Fruit fly (Drosophila melanogaster) whole organism, embryonic: ENCODE data around the gene Mst36Fb.

Experiments
- Adf1 ChIP-seq: fragments of 200-800 bp; sonication (Bioruptor generic); IDR thresholded peaks from 2 replicates; pipeline ENCODE4 v1.3.6; 2022; ENCODE audit warnings: missing biosample characterization, missing genetic modification characterization
- Atf6 ChIP-seq: fragments of 200-800 bp; sonication (Bioruptor generic); IDR thresholded peaks from 2 replicates; pipeline ENCODE4 v1.3.6; 2022; ENCODE audit warnings: missing biosample characterization, missing genetic modification characterization
- CG10462 ChIP-seq: fragments of 200-800 bp; sonication (Bioruptor generic); optimal IDR thresholded peaks from 2 replicates; lab custom pipeline; 2016; ENCODE audit warnings: missing biosample characterization, missing genetic modification characterization
- CG10979 ChIP-seq: fragments of 200-800 bp; sonication (Bioruptor generic); optimal IDR thresholded peaks from 2 replicates; lab custom pipeline; 2018; ENCODE audit warnings: missing biosample characterization, mild to moderate bottlenecking, missing genetic modification characterization, moderate library complexity
- CG11560 ChIP-seq: fragments of 200-800 bp; sonication (Bioruptor generic); IDR thresholded peaks from 3 replicates; pipeline ENCODE4 v1.3.6; 2022; ENCODE audit warnings: missing biosample characterization, missing genetic modification characterization
- CG13624 ChIP-seq: fragments of 200-800 bp; sonication (Bioruptor generic); optimal IDR thresholded peaks from 2 replicates; lab custom pipeline; 2016; ENCODE audit warnings: missing biosample characterization, missing genetic modification characterization
- CG2129 ChIP-seq: fragments of 200-800 bp; sonication (Bioruptor generic); IDR thresholded peaks from 2 replicates; pipeline ENCODE4 v1.3.6; 2022; ENCODE audit warnings: missing biosample characterization, missing genetic modification characterization; ENCODE audit not compliant: partially characterized antibody
- CG30431 ChIP-seq: fragments of 200-800 bp; sonication (Bioruptor generic); optimal IDR thresholded peaks from 2 replicates; lab custom pipeline; 2017; ENCODE audit warnings: missing biosample characterization, missing genetic modification characterization
- CG3726 ChIP-seq: fragments of 200-800 bp; sonication (Bioruptor generic); IDR thresholded peaks from 3 replicates; pipeline ENCODE4, ENCODE4 v1.3.6; 2022; ENCODE audit warnings: missing biosample characterization, missing genetic modification characterization
- CG42726 ChIP-seq: fragments of 200-800 bp; sonication (Bioruptor generic); IDR thresholded peaks from 2 replicates; pipeline ENCODE4 v1.3.6; 2022; ENCODE audit warnings: missing biosample characterization, missing genetic modification characterization; ENCODE audit not compliant: partially characterized antibody
- CG6683 ChIP-seq: fragments of 200-800 bp; sonication (Bioruptor generic); optimal IDR thresholded peaks from 2 replicates; lab custom pipeline; 2017; ENCODE audit warnings: missing biosample characterization, mild to moderate bottlenecking, missing genetic modification characterization, missing genetic modification reagents
- CG7556 ChIP-seq: fragments of 200-800 bp; sonication (Bioruptor generic); optimal IDR thresholded peaks from 2 replicates; lab custom pipeline; 2017; ENCODE audit warnings: missing biosample characterization, mild to moderate bottlenecking, missing genetic modification characterization
- CG8290 ChIP-seq, 3 experiments: fragments of 200-800 bp; sonication (Bioruptor generic); optimal IDR thresholded peaks; 2 replicates each; lab custom pipeline; 2016 to 2019; ENCODE audit warnings: missing biosample characterization in 3 of 3, missing genetic modification characterization in 3 of 3, mild to moderate bottlenecking in 2 of 3, moderate library complexity in 1 of 3
- CG8765 ChIP-seq: fragments of 200-800 bp; sonication (Bioruptor generic); IDR thresholded peaks from 2 replicates; pipeline ENCODE4 v1.3.6; 2022; ENCODE audit warnings: missing biosample characterization, missing genetic modification characterization
- Doc3 ChIP-seq: fragments of 200-800 bp; sonication (Bioruptor generic); IDR thresholded peaks from 3 replicates; pipeline ENCODE4 v1.3.6; 2022; ENCODE audit warnings: missing biosample characterization, missing genetic modification characterization; ENCODE audit not compliant: partially characterized antibody
- ERR ChIP-seq: fragments of 200-800 bp; sonication (Bioruptor generic); optimal IDR thresholded peaks from 2 replicates; lab custom pipeline; 2016; ENCODE audit warnings: missing biosample characterization, missing genetic modification characterization
- GATAe ChIP-seq: fragments of 200-800 bp; sonication (Bioruptor generic); conservative IDR thresholded peaks from 2 replicates; pipeline ENCODE4 v1.3.6; 2022; ENCODE audit warnings: missing biosample characterization, missing genetic modification characterization
- Gug ChIP-seq: fragments of 200-800 bp; sonication (Bioruptor generic); IDR thresholded peaks from 4 replicates; pipeline ENCODE4 v1.3.6; 2022; ENCODE audit warnings: missing biosample characterization, missing genetic modification characterization
- HLH54F ChIP-seq: fragments of 200-800 bp; sonication (Bioruptor generic); optimal IDR thresholded peaks from 3 replicates; lab custom pipeline; 2016; ENCODE audit warnings: missing biosample characterization, missing genetic modification characterization
- HmgZ ChIP-seq: fragments of 200-800 bp; sonication (Bioruptor generic); optimal IDR thresholded peaks from 2 replicates; lab custom pipeline; 2018; ENCODE audit warnings: missing biosample characterization, mild to moderate bottlenecking, missing genetic modification characterization
- Hr78 ChIP-seq, 2 experiments: fragments of 200-800 bp in 1 of 2; fragments of >200 bp in 1 of 2; sonication (Bioruptor generic) in 1 of 2; optimal IDR thresholded peaks; 2 replicates each; lab custom pipeline; 2017 to 2019; ENCODE audit warnings: missing biosample characterization in 2 of 2, missing genetic modification characterization in 2 of 2, mild to moderate bottlenecking in 1 of 2, moderate library complexity in 1 of 2
- Jarid2 ChIP-seq: fragments of 200-800 bp; sonication (Bioruptor generic); optimal IDR thresholded peaks from 3 replicates; lab custom pipeline; 2017; ENCODE audit warnings: mild to moderate bottlenecking, missing biosample characterization, missing genetic modification reagents, missing genetic modification characterization
- Nf-YB ChIP-seq: fragments of 200-800 bp; sonication (Bioruptor generic); optimal IDR thresholded peaks from 3 replicates; lab custom pipeline; 2019; ENCODE audit warnings: missing biosample characterization, mild to moderate bottlenecking, missing genetic modification characterization, moderate library complexity
- PHDP ChIP-seq: fragments of 200-800 bp; sonication (Bioruptor generic); optimal IDR thresholded peaks from 3 replicates; lab custom pipeline; 2018; ENCODE audit warnings: missing biosample characterization, mild to moderate bottlenecking, missing genetic modification characterization, moderate library complexity
- amos ChIP-seq: fragments of 200-800 bp; sonication (Bioruptor generic); IDR thresholded peaks from 2 replicates; pipeline ENCODE4 v1.3.6; 2022; ENCODE audit warnings: missing biosample characterization, missing genetic modification characterization; ENCODE audit not compliant: partially characterized antibody
- ato ChIP-seq: fragments of 200-800 bp; sonication (Bioruptor generic); IDR thresholded peaks from 2 replicates; pipeline ENCODE4 v1.3.6; 2022; ENCODE audit warnings: missing biosample characterization, missing genetic modification characterization; ENCODE audit not compliant: partially characterized antibody
- bigmax ChIP-seq: fragments of 200-800 bp; sonication (Bioruptor generic); optimal IDR thresholded peaks from 2 replicates; lab custom pipeline; 2018; ENCODE audit warnings: missing biosample characterization, mild to moderate bottlenecking, missing genetic modification characterization
- cad ChIP-seq: fragments of >200 bp; optimal IDR thresholded peaks from 2 replicates; lab custom pipeline; 2017; ENCODE audit warnings: missing biosample characterization, missing genetic modification characterization
- chinmo ChIP-seq: fragments of 200-800 bp; sonication (Bioruptor generic); IDR thresholded peaks from 4 replicates; pipeline ENCODE4 v1.3.6; 2022; ENCODE audit warnings: missing biosample characterization, missing genetic modification characterization; ENCODE audit not compliant: partially characterized antibody
- da ChIP-seq: fragments of 200-800 bp; sonication (Bioruptor generic); optimal IDR thresholded peaks from 2 replicates; lab custom pipeline; 2016; ENCODE audit warnings: missing biosample characterization, missing genetic modification characterization
- dpn ChIP-seq, 2 experiments: fragments of 200-800 bp; sonication (Bioruptor generic); optimal IDR thresholded peaks; 3 replicates each; lab custom pipeline; 2016; ENCODE audit warnings: missing biosample characterization in 2 of 2, missing genetic modification characterization in 2 of 2
- gcm2 ChIP-seq: fragments of 200-800 bp; sonication (Bioruptor generic); optimal IDR thresholded peaks from 2 replicates; lab custom pipeline; 2016; ENCODE audit warnings: missing biosample characterization, missing genetic modification characterization
- gem ChIP-seq: fragments of 200-800 bp; sonication (Bioruptor generic); optimal IDR thresholded peaks from 2 replicates; lab custom pipeline; 2019; ENCODE audit warnings: missing biosample characterization, mild to moderate bottlenecking, missing genetic modification characterization, moderate library complexity
- gsb ChIP-seq: fragments of 200-800 bp; sonication (Bioruptor generic); IDR thresholded peaks from 2 replicates; pipeline ENCODE4 v1.3.6; 2022; ENCODE audit warnings: missing biosample characterization, missing genetic modification characterization
- klu ChIP-seq: fragments of 200-800 bp; sonication (Bioruptor generic); IDR thresholded peaks from 2 replicates; pipeline ENCODE4 v1.3.6; 2022; ENCODE audit warnings: missing biosample characterization, missing genetic modification characterization
- kni ChIP-seq: fragments of 200-800 bp; sonication (Bioruptor generic); optimal IDR thresholded peaks from 3 replicates; lab custom pipeline; 2017; ENCODE audit warnings: mild to moderate bottlenecking, missing biosample characterization, missing genetic modification reagents, missing genetic modification characterization
- lmd ChIP-seq: fragments of 200-800 bp; sonication (Bioruptor generic); IDR thresholded peaks from 2 replicates; pipeline ENCODE4 v1.3.6; 2022; ENCODE audit warnings: missing biosample characterization, missing genetic modification characterization
- nerfin-1 ChIP-seq: fragments of 200-800 bp; sonication (Bioruptor generic); optimal IDR thresholded peaks from 3 replicates; lab custom pipeline; 2019; ENCODE audit warnings: missing biosample characterization, mild to moderate bottlenecking, missing genetic modification characterization, moderate library complexity
- nerfin-2 ChIP-seq: fragments of 200-800 bp; sonication (Bioruptor generic); IDR thresholded peaks from 2 replicates; pipeline ENCODE4 v1.3.6; 2022; ENCODE audit warnings: missing biosample characterization, missing genetic modification characterization; ENCODE audit not compliant: partially characterized antibody
- pita ChIP-seq: fragments of 200-800 bp; sonication (Bioruptor generic); optimal IDR thresholded peaks from 2 replicates; lab custom pipeline; 2017; ENCODE audit warnings: missing biosample characterization, mild to moderate bottlenecking, missing genetic modification characterization
- repo ChIP-seq: fragments of 200-800 bp; sonication (Bioruptor generic); optimal IDR thresholded peaks from 2 replicates; lab custom pipeline; 2016; ENCODE audit warnings: missing biosample characterization, missing genetic modification characterization
- rib ChIP-seq: fragments of 200-800 bp; sonication (Bioruptor generic); IDR thresholded peaks from 2 replicates; pipeline ENCODE4 v1.3.6; 2022; ENCODE audit warnings: missing biosample characterization, missing genetic modification characterization
- sens ChIP-seq: fragments of 200-800 bp; sonication (Bioruptor generic); peaks from one replicate; lab custom pipeline; 2016; ENCODE audit warnings: missing biosample characterization, missing genetic modification characterization
- stwl ChIP-seq: fragments of 200-800 bp; sonication (Bioruptor generic); optimal IDR thresholded peaks from 3 replicates; lab custom pipeline; 2018; ENCODE audit warnings: missing biosample characterization, mild to moderate bottlenecking, missing genetic modification characterization, moderate library complexity
- sug ChIP-seq: fragments of 200-800 bp; optimal IDR thresholded peaks from 2 replicates; lab custom pipeline; 2019; ENCODE audit warnings: missing biosample characterization, mild to moderate bottlenecking, missing genetic modification characterization, moderate library complexity
- ttk ChIP-seq: fragments of 200-800 bp; sonication (Bioruptor generic); IDR thresholded peaks from 2 replicates; pipeline ENCODE4 v2.1.2; 2022; ENCODE audit warnings: missing biosample characterization, missing genetic modification characterization
- vnd ChIP-seq: fragments of 200-800 bp; sonication (Bioruptor generic); IDR thresholded peaks from 3 replicates; pipeline ENCODE4 v1.3.6; 2022; ENCODE audit warnings: missing biosample characterization, missing genetic modification characterization; ENCODE audit not compliant: partially characterized antibody
- zen2 ChIP-seq: fragments of 200-800 bp; sonication (Bioruptor generic); IDR thresholded peaks from 3 replicates; pipeline ENCODE4 v1.3.6; 2022; ENCODE audit warnings: missing biosample characterization, missing genetic modification characterization; ENCODE audit not compliant: partially characterized antibody

Gene Mst36Fb

DNA sequence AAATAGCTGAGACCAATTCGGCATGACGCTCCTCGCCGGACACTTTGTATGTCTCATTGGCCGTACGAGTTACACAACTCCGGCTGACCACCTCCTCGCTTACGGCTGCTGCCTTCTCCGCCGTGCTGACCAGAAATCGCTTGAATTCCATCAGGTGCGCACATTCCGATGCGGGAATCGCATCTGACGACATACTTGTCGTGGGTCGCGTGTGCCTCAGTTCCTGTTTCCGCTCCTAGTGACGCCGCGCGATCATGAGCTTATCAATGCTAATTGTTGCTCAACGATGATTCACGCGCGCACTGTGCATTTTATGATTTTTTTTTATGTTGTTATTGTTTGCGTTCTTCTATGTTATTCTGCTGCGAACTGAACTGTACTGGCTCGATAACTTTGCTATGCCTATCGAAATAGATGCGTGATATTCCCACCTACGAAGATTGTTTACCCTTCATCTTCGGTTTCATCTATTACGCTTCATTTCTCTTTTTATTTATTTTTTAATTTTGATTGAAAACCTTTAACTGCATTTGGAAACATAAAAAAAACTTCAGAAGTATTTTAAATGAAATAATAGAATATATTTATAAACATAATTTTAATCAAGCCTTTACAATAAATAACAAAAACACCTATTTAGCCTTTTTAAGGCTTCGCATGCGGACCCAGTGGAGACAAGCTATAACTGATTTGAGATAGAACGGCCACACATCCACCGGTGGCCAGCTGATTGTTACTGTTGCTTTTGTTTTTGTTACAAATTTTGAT is 28.0 kb upstream of the Mst36Fb start, which contains the start of the genes CG10376 and CG10343 (continued):
- TF ChIP-seq Hr78 (GFP tag; optimal IDR thresholded peaks at IDR 0.05; lab: Kevin White, UChicago) (no peak), ERR (GFP tag; lab: Kevin White, UChicago) (no peak), CG8765 (GFP tag; lab: Robert Waterston, UW) (peak; percentile 85), stwl (tag; lab: Kevin White, UChicago) (peak; percentile 68), CG13624 (GFP tag; lab: Kevin White, UChicago) (peak; percentile 38), nerfin-1 (tag; lab: Kevin White, UChicago) (peak; percentile 99), repo (GFP tag; lab: Kevin White, UChicago) (no peak), gem (peak; percentile 97), PHDP (tag; lab: Kevin White, UChicago) (peak; percentile 89), kni (GFP tag; lab: Kevin White, UChicago) (no peak), zen2 (GFP tag; lab: Robert Waterston, UW) (no peak), CG10462 (GFP tag; lab: Kevin White, UChicago) (peak; percentile 54), HLH54F (GFP tag; lab: Kevin White, UChicago) (peak; percentile 58), Gug (GFP tag; lab: Robert Waterston, UW) (peak; percentile 86), nerfin-2 (no peak), CG11560 (tag; lab: Robert Waterston, UW) (peak; percentile 82), Nf-YB (peak; percentile 74), CG42726 (GFP tag; lab: Robert Waterston, UW) (no peak; the same call in 1 of the 2 replicates), CG30431 (GFP tag; lab: Kevin White, UChicago) (peak; percentile 82), klu (GFP tag; lab: Robert Waterston, UW) (peak; percentile 85; the same call in 1 of the 2 replicates), sug (tag; lab: Kevin White, UChicago) (peak; percentile 95), CG10979 (tag; lab: Kevin White, UChicago) (peak; percentile 88), GATAe (peak; percentile 63), rib (GFP tag; lab: Robert Waterston, UW) (peak; percentile 72; the same call in 1 of the 2 replicates), gcm2 (GFP tag; lab: Kevin White, UChicago) (no peak), HmgZ (tag; lab: Kevin White, UChicago) (peak; percentile 81), CG7556 (GFP tag; lab: Kevin White, UChicago) (peak; percentile 85), vnd (GFP tag; lab: Robert Waterston, UW) (no peak), amos (GFP tag; lab: Robert Waterston, UW) (no peak), pita (no peak), dpn (GFP tag; optimal IDR thresholded peaks at IDR 0.05; lab: Kevin White, UChicago) (peak; percentile 53 to 83), chinmo (GFP tag; lab: Robert Waterston, UW) (no peak), bigmax (GFP tag; lab: Kevin White, UChicago) (no peak), Adf1 (GFP tag; lab: Robert Waterston, UW) (peak; percentile 66), da (GFP tag; lab: Kevin White, UChicago) (no peak), Jarid2 (GFP tag; lab: Kevin White, UChicago) (peak; percentile 29), sens (GFP tag; lab: Kevin White, UChicago) (peak; percentile 92), gsb (GFP tag; lab: Robert Waterston, UW) (peak; percentile 44; the same call in 1 of the 2 replicates), CG8290 (GFP tag; optimal IDR thresholded peaks at IDR 0.05; lab: Kevin White, UChicago) (peak; percentile 69), CG8290 (tag; optimal IDR thresholded peaks at IDR 0.05; lab: Kevin White, UChicago) (peak in 1 of 2 experiments; percentile 45), ato (GFP tag; lab: Robert Waterston, UW) (peak; percentile 58), Doc3 (GFP tag; lab: Robert Waterston, UW) (no peak), CG2129 (GFP tag; lab: Robert Waterston, UW) (no peak), cad (GFP tag; lab: Kevin White, UChicago) (no peak), Atf6 (peak; percentile 80), ttk (peak; percentile 84), lmd (GFP tag; lab: Robert Waterston, UW) (peak; percentile 92), CG6683 (GFP tag; lab: Kevin White, UChicago) (peak; percentile 68), CG3726 (GFP tag; lab: Robert Waterston, UW) (peak; percentile 70; the same call in 2 of the 3 replicates)
